Fruit fly (Drosophila melanogaster): Measurements from ENCODE around the gene CG12081.

DNA sequence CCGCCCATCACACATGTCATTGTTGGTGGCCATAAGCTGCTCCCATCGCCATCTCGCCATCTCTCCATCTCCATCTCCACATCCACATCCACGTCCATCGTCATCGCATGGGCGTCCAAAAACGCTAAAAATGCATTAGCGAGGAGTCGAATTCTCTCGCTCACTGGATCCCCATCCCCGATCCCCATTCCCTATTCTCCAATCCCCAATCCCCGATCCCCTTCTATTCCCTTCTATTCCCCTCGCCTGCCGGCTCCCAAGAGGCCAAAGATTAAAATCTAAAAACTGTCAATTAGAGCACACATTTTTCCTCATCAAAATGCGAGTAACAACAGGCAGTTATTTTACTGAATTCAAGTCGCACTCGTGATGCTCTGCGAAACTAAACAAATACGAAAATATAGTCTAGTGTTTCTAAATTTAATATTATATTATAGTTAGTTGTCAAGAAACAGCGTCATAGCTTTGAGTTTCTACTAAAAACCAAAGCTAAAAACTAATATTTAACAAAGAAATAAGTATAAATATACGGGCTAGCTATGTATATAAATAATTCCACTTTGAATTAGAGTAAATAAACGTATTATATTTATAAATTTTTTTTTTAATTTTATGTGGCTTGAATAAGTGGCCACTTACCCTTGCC, 28.3 kb downstream of the CG12081 start:
- TF ChIP-seq CG32006 (GFP tag; optimal IDR thresholded peaks at IDR 0.05) (no peak), CG6854 (GFP tag; optimal IDR thresholded peaks at IDR 0.05) (no peak), Sox102F (GFP tag; optimal IDR thresholded peaks at IDR 0.05) (no peak), CG1621 (tag; optimal IDR thresholded peaks at IDR 0.05) (no peak), CG11294 (GFP tag; IDR thresholded peaks at IDR 0.05) (no peak), CG9139 (GFP tag; optimal IDR thresholded peaks at IDR 0.05) (no peak), Blimp-1 (GFP tag; optimal IDR thresholded peaks at IDR 0.05) (no peak), svp (GFP tag) (peak; percentile 7), Gug (GFP tag; IDR thresholded peaks at IDR 0.05) (no peak)

Data from whole organism, prepupa.